Fruit fly (Drosophila melanogaster): ENCODE data around the gene CG1677.

The CG1677 gene

DNA sequence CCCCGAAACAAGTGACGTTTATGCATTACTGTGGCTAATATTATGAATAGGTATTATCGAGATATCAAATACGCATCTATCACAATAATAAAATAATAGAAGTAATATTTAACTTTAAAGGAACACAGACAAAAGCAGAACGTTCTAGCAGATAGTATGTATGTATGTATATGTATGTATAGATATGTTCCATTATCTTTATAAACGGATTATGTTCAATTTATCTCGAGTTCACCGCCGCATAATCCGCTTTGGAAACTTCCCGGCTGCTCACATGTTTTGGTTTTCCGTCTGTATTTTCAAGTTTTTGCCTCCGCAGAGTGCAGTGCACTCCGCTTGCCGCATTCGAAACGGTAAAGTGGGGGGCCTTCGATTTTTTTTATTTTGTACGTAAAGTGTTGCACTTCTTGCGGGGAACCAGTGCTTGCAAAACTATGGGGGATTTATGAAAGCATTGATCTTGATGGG, 70.0 kb downstream of the CG1677 start:
- peak; percentile 20 for TF ChIP-seq CG7101 (tag; optimal IDR thresholded peaks at IDR 0.05)
- no peak for TF ChIP-seq tj (GFP tag; optimal IDR thresholded peaks at IDR 0.05)
- no peak for TF ChIP-seq cic (GFP tag; optimal IDR thresholded peaks at IDR 0.05)
- TF ChIP-seq pad (GFP tag; optimal IDR thresholded peaks at IDR 0.05): no peak
- no peak for TF ChIP-seq cnc (optimal IDR thresholded peaks at IDR 0.05)
- TF ChIP-seq CG7045 (GFP tag; optimal IDR thresholded peaks at IDR 0.05): no peak
- no peak for TF ChIP-seq CG12768 (GFP tag; optimal IDR thresholded peaks at IDR 0.05)
- no peak for TF ChIP-seq CG11617 (GFP tag; optimal IDR thresholded peaks at IDR 0.05)

DNA sequence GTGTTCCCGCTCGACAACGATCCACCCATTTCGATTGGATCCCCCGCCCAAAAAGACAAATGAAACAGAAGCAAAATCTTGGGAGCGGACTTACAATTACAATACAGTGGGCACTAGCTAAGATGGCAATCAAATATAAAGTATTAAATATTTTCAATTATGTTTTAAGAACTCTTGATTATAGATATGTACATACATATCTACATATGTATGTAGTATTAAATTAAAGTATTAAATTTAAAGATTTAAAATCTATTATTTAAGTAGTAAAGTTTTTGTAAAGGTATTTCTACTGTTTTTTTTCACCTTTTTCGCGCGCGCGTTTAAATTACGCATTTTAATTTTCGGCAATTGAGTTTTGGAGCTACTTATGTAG, 70.8 kb downstream of the CG1677 start:
- TF ChIP-seq CG7045 (GFP tag; optimal IDR thresholded peaks at IDR 0.05): no peak
- peak; percentile 40 for TF ChIP-seq CG14711 (tag; optimal IDR thresholded peaks at IDR 0.05)
- no peak for TF ChIP-seq toe (GFP tag; optimal IDR thresholded peaks at IDR 0.05)
- TF ChIP-seq CG5204 (GFP tag; optimal IDR thresholded peaks at IDR 0.05): no peak
- no peak for TF ChIP-seq CG1620 (GFP tag; optimal IDR thresholded peaks at IDR 0.05)
- TF ChIP-seq kay (GFP tag; ENCODE audit: borderline replicate concordance): no peak
- peak; percentile 51 for TF ChIP-seq bab1 (GFP tag; optimal IDR thresholded peaks at IDR 0.05)
- TF ChIP-seq CG7101 (tag; optimal IDR thresholded peaks at IDR 0.05): peak; percentile 49
- no peak for TF ChIP-seq tj (GFP tag; optimal IDR thresholded peaks at IDR 0.05)
- TF ChIP-seq pad (GFP tag; optimal IDR thresholded peaks at IDR 0.05): no peak

DNA sequence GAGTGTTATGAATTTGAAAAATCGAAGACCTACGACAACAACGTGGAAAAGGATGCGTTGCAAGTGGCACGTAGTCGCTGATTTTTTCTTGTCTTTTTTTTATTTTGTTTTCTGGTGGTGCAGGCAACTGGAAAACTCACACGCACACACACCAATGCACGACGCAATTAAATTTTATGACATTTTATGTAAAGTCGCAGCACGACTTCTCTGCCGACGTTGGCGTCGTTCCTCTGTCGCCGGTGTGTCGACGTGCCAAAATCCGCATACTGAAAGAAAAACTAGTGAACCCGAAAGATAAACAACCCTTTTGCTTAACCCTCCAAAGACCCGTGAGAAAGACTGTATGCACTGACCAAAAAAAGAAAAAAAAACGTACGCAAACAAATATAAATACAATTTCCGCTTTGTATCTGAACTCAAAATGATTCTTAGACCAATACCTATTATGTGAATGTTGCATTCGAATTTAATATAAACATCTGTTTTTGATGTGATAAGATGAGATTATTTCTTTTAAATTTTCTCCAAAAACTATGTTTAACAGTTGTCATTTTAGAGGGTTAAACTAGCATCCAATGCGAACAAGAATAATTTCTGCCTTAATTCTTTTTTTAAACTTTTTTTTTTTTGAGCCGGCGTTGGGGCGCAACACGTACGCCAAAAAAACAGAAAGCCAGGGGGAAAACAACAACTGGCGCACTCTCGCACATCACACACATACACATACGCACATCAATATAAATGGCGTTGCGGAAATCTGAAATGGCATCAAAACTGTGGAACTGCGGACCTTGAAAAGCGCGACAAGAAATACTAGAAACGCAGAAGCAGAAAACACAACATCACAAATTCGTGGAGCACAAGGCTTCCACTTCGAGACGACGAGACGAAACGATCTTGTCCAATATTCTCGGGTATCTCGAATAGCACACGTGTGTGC, 71.5 kb downstream of the CG1677 start:
- TF ChIP-seq bab1 (GFP tag; optimal IDR thresholded peaks at IDR 0.05) (peak; percentile 63), CG7045 (GFP tag; optimal IDR thresholded peaks at IDR 0.05) (no peak), CG11617 (GFP tag; optimal IDR thresholded peaks at IDR 0.05) (no peak), CG14711 (tag; optimal IDR thresholded peaks at IDR 0.05) (no peak), ovo (GFP tag; optimal IDR thresholded peaks at IDR 0.05) (no peak)

dm6 chrX:7333298-7333743, 72.3 kb downstream of the CG1677 start:
- no peak for TF ChIP-seq cnc (optimal IDR thresholded peaks at IDR 0.05)
- TF ChIP-seq Hr96 (GFP tag; optimal IDR thresholded peaks at IDR 0.05): no peak
- no peak for TF ChIP-seq Crg-1 (GFP tag; optimal IDR thresholded peaks at IDR 0.05)

- TF ChIP-seq cnc (optimal IDR thresholded peaks at IDR 0.05) (no peak), CG7045 (GFP tag; optimal IDR thresholded peaks at IDR 0.05) (no peak), CG12768 (GFP tag; optimal IDR thresholded peaks at IDR 0.05) (no peak), kay (GFP tag; ENCODE audit: borderline replicate concordance) (no peak), CG11617 (GFP tag; optimal IDR thresholded peaks at IDR 0.05) (no peak), CG33017 (tag; optimal IDR thresholded peaks at IDR 0.05) (no peak), CG7101 (tag; optimal IDR thresholded peaks at IDR 0.05) (no peak), Crg-1 (GFP tag; optimal IDR thresholded peaks at IDR 0.05) (no peak), Mnt (GFP tag; optimal IDR thresholded peaks at IDR 0.05) (no peak), cic (GFP tag; optimal IDR thresholded peaks at IDR 0.05) (no peak), Clk (GFP tag; optimal IDR thresholded peaks at IDR 0.05) (no peak), bab1 (GFP tag; optimal IDR thresholded peaks at IDR 0.05) (no peak), Hr96 (GFP tag; optimal IDR thresholded peaks at IDR 0.05) (no peak), CG1620 (GFP tag; optimal IDR thresholded peaks at IDR 0.05) (no peak), ovo (GFP tag; optimal IDR thresholded peaks at IDR 0.05) (no peak), pad (GFP tag; optimal IDR thresholded peaks at IDR 0.05) (no peak), toe (GFP tag; optimal IDR thresholded peaks at IDR 0.05) (no peak), CG5204 (GFP tag; optimal IDR thresholded peaks at IDR 0.05) (no peak)
Observed at dm6 chrX:7332493-7332892, 73.1 kb downstream of the CG1677 start.

- TF ChIP-seq toe (GFP tag; optimal IDR thresholded peaks at IDR 0.05) (no peak), cic (GFP tag; optimal IDR thresholded peaks at IDR 0.05) (no peak), tj (GFP tag; optimal IDR thresholded peaks at IDR 0.05) (no peak), Mnt (GFP tag; optimal IDR thresholded peaks at IDR 0.05) (no peak), kay (GFP tag; ENCODE audit: borderline replicate concordance) (no peak), Hr96 (GFP tag; optimal IDR thresholded peaks at IDR 0.05) (no peak), CG7101 (tag; optimal IDR thresholded peaks at IDR 0.05) (no peak), CG14711 (tag; optimal IDR thresholded peaks at IDR 0.05) (no peak), cnc (optimal IDR thresholded peaks at IDR 0.05) (no peak), bab1 (GFP tag; optimal IDR thresholded peaks at IDR 0.05) (no peak), CG5204 (GFP tag; optimal IDR thresholded peaks at IDR 0.05) (no peak), CG11617 (GFP tag; optimal IDR thresholded peaks at IDR 0.05) (no peak), Clk (GFP tag; optimal IDR thresholded peaks at IDR 0.05) (no peak), CG33017 (tag; optimal IDR thresholded peaks at IDR 0.05) (no peak)
Observed at dm6 chrX:7332091-7332490, 73.5 kb downstream of the CG1677 start, which contains the start of gene CG42780. Gene CG42780 (minus strand): TSS chrX:7332191.

dm6 chrX:7328746-7329145, 76.9 kb downstream of the CG1677 start, which contains the start of gene Acsf3:
Gene Acsf3 (plus strand): TSS chrX:7329046.
- TF ChIP-seq kay (GFP tag; ENCODE audit: borderline replicate concordance) (no peak), Clk (GFP tag; optimal IDR thresholded peaks at IDR 0.05) (no peak), CG14711 (tag; optimal IDR thresholded peaks at IDR 0.05) (no peak), CG1620 (GFP tag; optimal IDR thresholded peaks at IDR 0.05) (no peak), CG7045 (GFP tag; optimal IDR thresholded peaks at IDR 0.05) (no peak)
